Worm (Caenorhabditis elegans) whole organism, L3 larva: ENCODE data around the gene C16C8.5.

ENCODE experiments used
- ZK546.5 ChIP-seq: sonication (generic microtip); optimal IDR thresholded peaks from 2 replicates; lab custom pipeline; 2017; ENCODE audit warnings: missing biosample characterization, missing genetic modification characterization
- ama-1 ChIP-seq: fragments of 150-350 bp; optimal IDR thresholded peaks from 2 replicates; lab custom pipeline; 2018
- elt-1 ChIP-seq: fragments of 150-350 bp; optimal IDR thresholded peaks from 2 replicates; lab custom pipeline; 2014; ENCODE audit warnings: missing biosample characterization, missing genetic modification characterization
- elt-3 ChIP-seq, 3 experiments: fragments of 150-350 bp in 1 of 3; sonication (generic microtip) in 2 of 3; optimal IDR thresholded peaks; 2 replicates in 2 of 3; 4 replicates in 1 of 3; lab custom pipeline; 2014 to 2017; ENCODE audit warnings: missing biosample characterization in 3 of 3, missing genetic modification characterization in 3 of 3
- fkh-10 ChIP-seq: sonication (generic microtip); optimal IDR thresholded peaks from 2 replicates; lab custom pipeline; 2017; ENCODE audit warnings: missing biosample characterization, missing genetic modification reagents, missing genetic modification characterization
- lin-39 ChIP-seq: fragments of 150-350 bp; optimal IDR thresholded peaks from 2 replicates; lab custom pipeline; 2018; ENCODE audit warnings: missing biosample characterization, missing genetic modification reagents, missing genetic modification characterization
- lsy-12 ChIP-seq: sonication (generic microtip); optimal IDR thresholded peaks from 2 replicates; lab custom pipeline; 2016; ENCODE audit warnings: mild to moderate bottlenecking, missing genetic modification characterization, missing compliant biosample characterization
- mml-1 ChIP-seq: fragments of 150-350 bp; sonication (generic microtip); optimal IDR thresholded peaks from 3 replicates; lab custom pipeline; 2014; ENCODE audit warnings: missing biosample characterization, missing genetic modification characterization
- nhr-28 ChIP-seq: fragments of 150-350 bp; optimal IDR thresholded peaks from 2 replicates; lab custom pipeline; 2014; ENCODE audit warnings: missing biosample characterization, missing genetic modification characterization
- pha-4 ChIP-seq: fragments of 150-350 bp; optimal IDR thresholded peaks from 2 replicates; lab custom pipeline; 2014; ENCODE audit warnings: missing biosample characterization, missing genetic modification reagents, missing genetic modification characterization
- skn-1 ChIP-seq: fragments of 150-350 bp; optimal IDR thresholded peaks from 2 replicates; lab custom pipeline; 2014; ENCODE audit warnings: missing biosample characterization, missing genetic modification characterization
- snpc-4 ChIP-seq: fragments of 150-350 bp; optimal IDR thresholded peaks from 2 replicates; lab custom pipeline; 2014; ENCODE audit warnings: missing biosample characterization, missing genetic modification characterization
- unc-62 ChIP-seq: fragments of 150-350 bp; sonication (generic microtip); optimal IDR thresholded peaks from 4 replicates; lab custom pipeline; 2014; ENCODE audit warnings: missing biosample characterization, missing genetic modification reagents, missing genetic modification characterization
- zag-1 ChIP-seq: fragments of 150-350 bp; optimal IDR thresholded peaks from 2 replicates; lab custom pipeline; 2014; ENCODE audit warnings: missing biosample characterization, missing genetic modification characterization

ce11 chrII:3477171-3477570 lies 32.0 kb upstream of the C16C8.5 start, which contains the start of gene fbxb-104:
- TF ChIP-seq snpc-4 (no peak), fkh-10 (no peak), nhr-28 (tag; lab: Kevin White, UChicago) (no peak), ZK546.5 (no peak), lin-39 (tag; lab: Kevin White, UChicago) (no peak), unc-62 (GFP tag; lab: Kevin White, UChicago) (no peak), skn-1 (no peak), pha-4 (tag; lab: Kevin White, UChicago) (no peak), ama-1 (lab: Kevin White, UChicago) (no peak), elt-3 (tag; optimal IDR thresholded peaks at IDR 0.05; lab: Kevin White, UChicago) (no peak), zag-1 (no peak), lsy-12 (tag; lab: Kevin White, UChicago) (no peak), elt-1 (tag; lab: Kevin White, UChicago) (no peak), mml-1 (tag; lab: Kevin White, UChicago) (no peak)
